Fruit fly (Drosophila melanogaster) S2 (cell line): ENCODE measurements around the gene CG31100.

Experiments used
- CG8478 ChIP-seq: fragments of >200 bp; optimal IDR thresholded peaks from 2 replicates; lab custom pipeline; 2018
- CTCF ChIP-seq, 2 experiments: fragments of >200 bp; optimal IDR thresholded peaks; 2 replicates each; lab custom pipeline; 2018

DNA sequence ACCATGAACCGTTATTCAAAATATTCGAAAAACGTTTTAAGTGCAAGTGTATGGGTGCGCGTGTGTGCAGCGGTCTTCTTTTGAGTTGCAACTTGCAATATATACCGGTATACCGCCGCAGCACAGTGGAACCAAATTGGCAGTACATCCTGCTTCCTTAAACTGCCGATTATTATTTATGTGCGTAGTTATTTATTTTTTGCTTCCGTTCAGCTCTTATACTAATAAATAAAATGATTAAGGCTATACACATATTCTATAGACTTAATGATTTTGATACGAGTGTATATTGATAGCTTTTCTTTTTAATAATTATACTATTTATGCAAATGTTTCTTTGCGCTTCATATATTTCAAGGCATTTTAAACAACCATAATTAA is 33.5 kb downstream of the CG31100 start:
- TF ChIP-seq CG8478 (lab: Kevin White, UChicago) (no peak), CTCF (optimal IDR thresholded peaks at IDR 0.05; lab: Kevin White, UChicago) (no peak)
